Worm (Caenorhabditis elegans): ENCODE data around the gene ttr-17.

The ttr-17 gene

ce11 chrIV:11067003-11067402, at the start of gene ttr-17:
TSS of gene ttr-17 (minus strand) at chrIV:11067026.
- no peak for TF ChIP-seq ceh-36 (tag; optimal IDR thresholded peaks at IDR 0.05)
- TF ChIP-seq ets-7 (tag; optimal IDR thresholded peaks at IDR 0.05), result no peak
- no peak for TF ChIP-seq tbx-37 (GFP tag; conservative IDR thresholded peaks at IDR 0.05)
- no peak for TF ChIP-seq flt-1 (GFP tag; IDR thresholded peaks at IDR 0.05)
- TF ChIP-seq tbx-11 (GFP tag; IDR thresholded peaks at IDR 0.05), result no peak
- no peak for TF ChIP-seq ceh-13 (GFP tag; optimal IDR thresholded peaks at IDR 0.05)
- TF ChIP-seq hmbx-1 (tag; optimal IDR thresholded peaks at IDR 0.05), result no peak
- TF ChIP-seq sea-1 (GFP tag; conservative IDR thresholded peaks at IDR 0.05), result no peak
- TF ChIP-seq tra-4 (tag; optimal IDR thresholded peaks at IDR 0.05), result no peak
- TF ChIP-seq pes-1 (GFP tag; IDR thresholded peaks at IDR 0.05), result no peak
- TF ChIP-seq hmg-4 (GFP tag; optimal IDR thresholded peaks at IDR 0.05), result no peak
- TF ChIP-seq F13C5.2 (tag; optimal IDR thresholded peaks at IDR 0.05), result no peak
- no peak for TF ChIP-seq B0310.2 (tag; optimal IDR thresholded peaks at IDR 0.05)
- no peak for TF ChIP-seq ama-1 (optimal IDR thresholded peaks at IDR 0.05)
- no peak for TF ChIP-seq aly-1 (tag; optimal IDR thresholded peaks at IDR 0.05)

- TF ChIP-seq tbx-11 (GFP tag; IDR thresholded peaks at IDR 0.05), result no peak
- no peak for TF ChIP-seq hmg-4 (GFP tag; optimal IDR thresholded peaks at IDR 0.05)
- no peak for TF ChIP-seq hnd-1 (tag; optimal IDR thresholded peaks at IDR 0.05)
These were observed 45.8 kb upstream of the ttr-17 start, which contains the start of gene clc-9 for ce11 chrIV:11112641-11113040. TSS of gene clc-9 (plus strand) at chrIV:11112941.

- no peak for TF ChIP-seq tbx-11 (GFP tag; IDR thresholded peaks at IDR 0.05)
- no peak for TF ChIP-seq F13C5.2 (tag; optimal IDR thresholded peaks at IDR 0.05)
- no peak for TF ChIP-seq B0310.2 (tag; optimal IDR thresholded peaks at IDR 0.05)
- no peak for TF ChIP-seq sea-1 (GFP tag; conservative IDR thresholded peaks at IDR 0.05)
- TF ChIP-seq flt-1 (GFP tag; IDR thresholded peaks at IDR 0.05), result no peak
These were observed 45.1 kb upstream of the ttr-17 start for ce11 chrIV:11111898-11112297.

- TF ChIP-seq tra-4 (tag; optimal IDR thresholded peaks at IDR 0.05) (no peak), hnd-1 (tag; optimal IDR thresholded peaks at IDR 0.05) (no peak), ama-1 (optimal IDR thresholded peaks at IDR 0.05) (no peak), ceh-36 (tag; optimal IDR thresholded peaks at IDR 0.05) (no peak), aly-1 (tag; optimal IDR thresholded peaks at IDR 0.05) (no peak), hmbx-1 (tag; optimal IDR thresholded peaks at IDR 0.05) (no peak), ceh-13 (GFP tag; optimal IDR thresholded peaks at IDR 0.05) (no peak), tbx-37 (GFP tag; conservative IDR thresholded peaks at IDR 0.05) (no peak), scrt-1 (GFP tag; IDR thresholded peaks at IDR 0.05) (no peak), flt-1 (GFP tag; IDR thresholded peaks at IDR 0.05) (no peak), B0310.2 (tag; optimal IDR thresholded peaks at IDR 0.05) (no peak), ets-7 (tag; optimal IDR thresholded peaks at IDR 0.05) (no peak), sea-1 (GFP tag; conservative IDR thresholded peaks at IDR 0.05) (no peak), tbx-11 (GFP tag; IDR thresholded peaks at IDR 0.05) (no peak)
These were observed 44.3 kb upstream of the ttr-17 start, which contains the start of gene rps-5 for ce11 chrIV:11110995-11111619. TSS of gene rps-5 (minus strand) at chrIV:11111045.

- TF ChIP-seq flt-1 (GFP tag; IDR thresholded peaks at IDR 0.05), result no peak
- TF ChIP-seq hmbx-1 (tag; optimal IDR thresholded peaks at IDR 0.05), result no peak
- TF ChIP-seq ceh-13 (GFP tag; optimal IDR thresholded peaks at IDR 0.05), result no peak
These were observed 42.9 kb upstream of the ttr-17 start, which contains the start of gene pigk-1 for ce11 chrIV:11109771-11110170. TSS of gene pigk-1 (minus strand) at chrIV:11110018.

- TF ChIP-seq ets-7 (tag; optimal IDR thresholded peaks at IDR 0.05), result no peak
- no peak for TF ChIP-seq tbx-11 (GFP tag; IDR thresholded peaks at IDR 0.05)
- no peak for TF ChIP-seq pes-1 (GFP tag; IDR thresholded peaks at IDR 0.05)
- no peak for TF ChIP-seq flt-1 (GFP tag; IDR thresholded peaks at IDR 0.05)
- no peak for TF ChIP-seq tra-4 (tag; optimal IDR thresholded peaks at IDR 0.05)
- no peak for TF ChIP-seq hmg-4 (GFP tag; optimal IDR thresholded peaks at IDR 0.05)
- no peak for TF ChIP-seq ceh-36 (tag; optimal IDR thresholded peaks at IDR 0.05)
- TF ChIP-seq hnd-1 (tag; optimal IDR thresholded peaks at IDR 0.05), result no peak
- no peak for TF ChIP-seq B0310.2 (tag; optimal IDR thresholded peaks at IDR 0.05)
- TF ChIP-seq ceh-13 (GFP tag; optimal IDR thresholded peaks at IDR 0.05), result no peak
- no peak for TF ChIP-seq aly-1 (tag; optimal IDR thresholded peaks at IDR 0.05)
- no peak for TF ChIP-seq hmbx-1 (tag; optimal IDR thresholded peaks at IDR 0.05)
These were observed 38.9 kb upstream of the ttr-17 start, which contains the start of gene srlf-24 for ce11 chrIV:11105724-11106123. TSS of gene srlf-24 (minus strand) at chrIV:11105824.

ce11 chrIV:11103501-11103900, 36.7 kb upstream of the ttr-17 start:
- no peak for TF ChIP-seq scrt-1 (GFP tag; IDR thresholded peaks at IDR 0.05)
- no peak for TF ChIP-seq tbx-37 (GFP tag; conservative IDR thresholded peaks at IDR 0.05)
- no peak for TF ChIP-seq ceh-36 (tag; optimal IDR thresholded peaks at IDR 0.05)
- TF ChIP-seq ets-7 (tag; optimal IDR thresholded peaks at IDR 0.05), result no peak
- no peak for TF ChIP-seq flt-1 (GFP tag; IDR thresholded peaks at IDR 0.05)
- TF ChIP-seq hmg-4 (GFP tag; optimal IDR thresholded peaks at IDR 0.05), result no peak
- no peak for TF ChIP-seq B0310.2 (tag; optimal IDR thresholded peaks at IDR 0.05)
- TF ChIP-seq ama-1 (optimal IDR thresholded peaks at IDR 0.05), result no peak
- TF ChIP-seq tra-4 (tag; optimal IDR thresholded peaks at IDR 0.05), result no peak
- TF ChIP-seq F13C5.2 (tag; optimal IDR thresholded peaks at IDR 0.05), result no peak
- no peak for TF ChIP-seq hnd-1 (tag; optimal IDR thresholded peaks at IDR 0.05)
- no peak for TF ChIP-seq pes-1 (GFP tag; IDR thresholded peaks at IDR 0.05)
- no peak for TF ChIP-seq ceh-13 (GFP tag; optimal IDR thresholded peaks at IDR 0.05)
- TF ChIP-seq sea-1 (GFP tag; conservative IDR thresholded peaks at IDR 0.05), result no peak
- no peak for TF ChIP-seq hmbx-1 (tag; optimal IDR thresholded peaks at IDR 0.05)
- TF ChIP-seq aly-1 (tag; optimal IDR thresholded peaks at IDR 0.05), result no peak
- TF ChIP-seq tbx-11 (GFP tag; IDR thresholded peaks at IDR 0.05), result no peak

ce11 chrIV:11102608-11103007, 35.8 kb upstream of the ttr-17 start, which contains the start of gene srlf-17:
TSS of gene srlf-17 (minus strand) at chrIV:11102708.
- no peak for TF ChIP-seq ama-1 (optimal IDR thresholded peaks at IDR 0.05)
- no peak for TF ChIP-seq B0310.2 (tag; optimal IDR thresholded peaks at IDR 0.05)
- TF ChIP-seq ceh-36 (tag; optimal IDR thresholded peaks at IDR 0.05), result no peak
- no peak for TF ChIP-seq ceh-13 (GFP tag; optimal IDR thresholded peaks at IDR 0.05)
- TF ChIP-seq hmg-4 (GFP tag; optimal IDR thresholded peaks at IDR 0.05), result no peak
- no peak for TF ChIP-seq pes-1 (GFP tag; IDR thresholded peaks at IDR 0.05)
- no peak for TF ChIP-seq hnd-1 (tag; optimal IDR thresholded peaks at IDR 0.05)
- TF ChIP-seq sea-1 (GFP tag; conservative IDR thresholded peaks at IDR 0.05), result no peak
- TF ChIP-seq tbx-37 (GFP tag; conservative IDR thresholded peaks at IDR 0.05), result no peak
- no peak for TF ChIP-seq tbx-11 (GFP tag; IDR thresholded peaks at IDR 0.05)
- TF ChIP-seq tra-4 (tag; optimal IDR thresholded peaks at IDR 0.05), result no peak
- TF ChIP-seq F13C5.2 (tag; optimal IDR thresholded peaks at IDR 0.05), result no peak
- no peak for TF ChIP-seq aly-1 (tag; optimal IDR thresholded peaks at IDR 0.05)
- no peak for TF ChIP-seq scrt-1 (GFP tag; IDR thresholded peaks at IDR 0.05)
- TF ChIP-seq flt-1 (GFP tag; IDR thresholded peaks at IDR 0.05), result no peak
- no peak for TF ChIP-seq hmbx-1 (tag; optimal IDR thresholded peaks at IDR 0.05)
- TF ChIP-seq ets-7 (tag; optimal IDR thresholded peaks at IDR 0.05), result no peak
